Fruit fly (Drosophila melanogaster) whole organism, wandering third instar larva: Measurements from ENCODE around the gene RhoGEF64C.

Experiments used
- CG32264 ChIP-seq: fragments of 200-800 bp; sonication (Bioruptor generic); optimal IDR thresholded peaks from 2 replicates; lab custom pipeline; 2016; ENCODE audit warnings: missing biosample characterization, missing genetic modification characterization
- CG9705 ChIP-seq: fragments of 200-800 bp; sonication (Bioruptor generic); optimal IDR thresholded peaks from 2 replicates; lab custom pipeline; 2018; ENCODE audit warnings: missing biosample characterization, mild to moderate bottlenecking, missing genetic modification characterization
- CrebA ChIP-seq: fragments of 200-800 bp; sonication (Bioruptor generic); optimal IDR thresholded peaks from 2 replicates; lab custom pipeline; 2016; ENCODE audit warnings: missing biosample characterization, mild to moderate bottlenecking, missing genetic modification characterization, borderline replicate concordance
- Dfd ChIP-seq: fragments of >200 bp; optimal IDR thresholded peaks from 2 replicates; lab custom pipeline; 2017; ENCODE audit warnings: missing biosample characterization, missing genetic modification characterization
- Dif ChIP-seq: fragments of 200-275, 200-300 bp; sonication (Bioruptor generic); optimal IDR thresholded peaks from 2 replicates; lab custom pipeline; 2018; ENCODE audit warnings: missing biosample characterization, missing genetic modification characterization; ENCODE audit not compliant: partially characterized antibody
- GATAd ChIP-seq: sonication (Bioruptor generic); optimal IDR thresholded peaks from 2 replicates; lab custom pipeline; 2016; ENCODE audit warnings: missing biosample characterization, missing genetic modification characterization
- HLH106 ChIP-seq: fragments of 200-800 bp; optimal IDR thresholded peaks from 3 replicates; lab custom pipeline; 2019; ENCODE audit warnings: missing biosample characterization, mild to moderate bottlenecking, missing genetic modification characterization, moderate library complexity
- Hnf4 ChIP-seq: fragments of 200-800 bp; sonication (Bioruptor generic); optimal IDR thresholded peaks from 2 replicates; lab custom pipeline; 2016; ENCODE audit warnings: missing biosample characterization, mild to moderate bottlenecking, missing genetic modification characterization
- Hr78 ChIP-seq: fragments of >200 bp; optimal IDR thresholded peaks from 2 replicates; lab custom pipeline; 2017; ENCODE audit warnings: missing biosample characterization, missing genetic modification characterization
- Hr83 ChIP-seq: fragments of 200-300 bp; sonication (Bioruptor generic); optimal IDR thresholded peaks from 2 replicates; lab custom pipeline; 2016; ENCODE audit warnings: missing biosample characterization, mild to moderate bottlenecking, missing genetic modification characterization, moderate library complexity; ENCODE audit not compliant: poor library complexity, severe bottlenecking
- Jra ChIP-seq: sonication (Bioruptor generic); optimal IDR thresholded peaks from 2 replicates; lab custom pipeline; 2016; ENCODE audit warnings: missing biosample characterization, missing genetic modification characterization
- Mio ChIP-seq: sonication (Bioruptor generic); optimal IDR thresholded peaks from 2 replicates; lab custom pipeline; 2016; ENCODE audit warnings: missing biosample characterization, missing genetic modification characterization
- Myc ChIP-seq: fragments of >200 bp; optimal IDR thresholded peaks from 2 replicates; lab custom pipeline; 2017
- OdsH ChIP-seq: fragments of 200-800 bp; sonication (Bioruptor generic); optimal IDR thresholded peaks from 2 replicates; lab custom pipeline; 2016; ENCODE audit warnings: missing biosample characterization, mild to moderate bottlenecking, missing genetic modification characterization
- Rel ChIP-seq, 2 experiments: fragments of 200-800 bp; sonication (Bioruptor generic) in 1 of 2; optimal IDR thresholded peaks; 2 replicates in 1 of 2; 3 replicates in 1 of 2; lab custom pipeline; 2016 to 2019; ENCODE audit warnings: mild to moderate bottlenecking in 2 of 2, missing biosample characterization in 2 of 2, missing genetic modification characterization in 2 of 2, moderate library complexity in 1 of 2
- Sp1 ChIP-seq: fragments of 200-800 bp; sonication (Bioruptor generic); optimal IDR thresholded peaks from 3 replicates; lab custom pipeline; 2019; ENCODE audit warnings: missing biosample characterization, mild to moderate bottlenecking, missing genetic modification characterization, moderate library complexity
- Vsx2 ChIP-seq: fragments of 200-300, 225-300 bp; sonication (Bioruptor generic); optimal IDR thresholded peaks from 2 replicates; lab custom pipeline; 2018; ENCODE audit warnings: missing biosample characterization, missing genetic modification characterization; ENCODE audit not compliant: partially characterized antibody
- br ChIP-seq: fragments of 200-800 bp; sonication (Bioruptor generic); optimal IDR thresholded peaks from 2 replicates; lab custom pipeline; 2016; ENCODE audit warnings: missing biosample characterization, missing genetic modification characterization
- brk ChIP-seq: fragments of 200-800 bp; sonication (Bioruptor generic); optimal IDR thresholded peaks from 2 replicates; lab custom pipeline; 2016; ENCODE audit warnings: missing biosample characterization, mild to moderate bottlenecking, missing genetic modification characterization
- dmrt93B ChIP-seq: fragments of 200-800 bp; sonication (Bioruptor generic); optimal IDR thresholded peaks from 2 replicates; lab custom pipeline; 2018; ENCODE audit warnings: missing biosample characterization, mild to moderate bottlenecking, missing genetic modification characterization
- dsf ChIP-seq: sonication (Bioruptor generic); optimal IDR thresholded peaks from 2 replicates; lab custom pipeline; 2016; ENCODE audit warnings: missing biosample characterization, missing genetic modification characterization, borderline replicate concordance
- ey ChIP-seq: fragments of 200-800 bp; sonication (Bioruptor generic); optimal IDR thresholded peaks from 2 replicates; lab custom pipeline; 2016; ENCODE audit warnings: missing biosample characterization, missing genetic modification characterization
- foxo ChIP-seq, 2 experiments: fragments of 200-800 bp; sonication (Bioruptor generic); optimal IDR thresholded peaks; 2 replicates in 1 of 2; 3 replicates in 1 of 2; lab custom pipeline; 2016 to 2017; ENCODE audit warnings: missing biosample characterization in 2 of 2, missing genetic modification characterization in 2 of 2
- fru ChIP-seq: fragments of 200-800 bp; sonication (Bioruptor generic); optimal IDR thresholded peaks from 3 replicates; lab custom pipeline; 2016; ENCODE audit warnings: missing biosample characterization, mild to moderate bottlenecking, missing genetic modification characterization
- h ChIP-seq: fragments of 200-800 bp; sonication (Bioruptor generic); optimal IDR thresholded peaks from 3 replicates; lab custom pipeline; 2016; ENCODE audit warnings: missing biosample characterization, mild to moderate bottlenecking, missing genetic modification characterization
- jim ChIP-seq: fragments of 175-275, 200-325 bp; sonication (Bioruptor generic); optimal IDR thresholded peaks from 2 replicates; lab custom pipeline; 2016; ENCODE audit warnings: missing biosample characterization, mild to moderate bottlenecking, missing genetic modification characterization
- lola ChIP-seq: fragments of >200 bp; optimal IDR thresholded peaks from 2 replicates; lab custom pipeline; 2017; ENCODE audit warnings: missing biosample characterization, missing genetic modification characterization
- pan ChIP-seq: fragments of >200 bp; optimal IDR thresholded peaks from 2 replicates; lab custom pipeline; 2017
- psq ChIP-seq: fragments of 200-800 bp; sonication (Bioruptor generic); optimal IDR thresholded peaks from 3 replicates; lab custom pipeline; 2017; ENCODE audit warnings: missing biosample characterization, mild to moderate bottlenecking, missing genetic modification characterization, moderate library complexity
- rgr ChIP-seq: fragments of 200-800 bp; sonication (Bioruptor generic); optimal IDR thresholded peaks from 3 replicates; lab custom pipeline; 2016; ENCODE audit warnings: missing biosample characterization, mild to moderate bottlenecking, missing genetic modification characterization
- sage ChIP-seq: fragments of 200-800 bp; sonication (Bioruptor generic); optimal IDR thresholded peaks from 2 replicates; lab custom pipeline; 2016; ENCODE audit warnings: missing biosample characterization, mild to moderate bottlenecking, missing genetic modification characterization
- sv ChIP-seq: fragments of 200-800 bp; sonication (Bioruptor generic); optimal IDR thresholded peaks from 3 replicates; lab custom pipeline; 2016; ENCODE audit warnings: missing biosample characterization, missing genetic modification characterization
- tai ChIP-seq: sonication (Bioruptor generic); optimal IDR thresholded peaks from 2 replicates; lab custom pipeline; 2016; ENCODE audit warnings: missing biosample characterization, missing genetic modification characterization
- usp ChIP-seq: fragments of >200 bp; optimal IDR thresholded peaks from 2 replicates; lab custom pipeline; 2017; ENCODE audit warnings: missing biosample characterization, missing genetic modification characterization
- woc ChIP-seq: sonication (Bioruptor generic); optimal IDR thresholded peaks from 2 replicates; lab custom pipeline; 2016; ENCODE audit warnings: missing biosample characterization, mild to moderate bottlenecking, missing genetic modification characterization

The RhoGEF64C gene

dm6 chr3L:4690698-4691097, 1.9 kb upstream of the RhoGEF64C start (continued):
- no peak for TF ChIP-seq dmrt93B (GFP tag; lab: Kevin White, UChicago)
- TF ChIP-seq, all 38 proteins: peak for 11

dm6 chr3L:4691775-4692174, 808 bp upstream of the RhoGEF64C start:
- TF ChIP-seq HLH106 (tag; lab: Kevin White, UChicago) (no peak), foxo (GFP tag; optimal IDR thresholded peaks at IDR 0.05; lab: Kevin White, UChicago) (no peak), dmrt93B (GFP tag; lab: Kevin White, UChicago) (no peak), CrebA (GFP tag; lab: Kevin White, UChicago) (no peak), Dfd (no peak), Myc (no peak), CG9705 (GFP tag; lab: Kevin White, UChicago) (no peak), pan (lab: Kevin White, UChicago) (no peak), sage (GFP tag; lab: Kevin White, UChicago) (no peak), tai (no peak), psq (GFP tag; lab: Kevin White, UChicago) (no peak), Jra (GFP tag; lab: Kevin White, UChicago) (no peak), ey (no peak), jim (no peak)

DNA sequence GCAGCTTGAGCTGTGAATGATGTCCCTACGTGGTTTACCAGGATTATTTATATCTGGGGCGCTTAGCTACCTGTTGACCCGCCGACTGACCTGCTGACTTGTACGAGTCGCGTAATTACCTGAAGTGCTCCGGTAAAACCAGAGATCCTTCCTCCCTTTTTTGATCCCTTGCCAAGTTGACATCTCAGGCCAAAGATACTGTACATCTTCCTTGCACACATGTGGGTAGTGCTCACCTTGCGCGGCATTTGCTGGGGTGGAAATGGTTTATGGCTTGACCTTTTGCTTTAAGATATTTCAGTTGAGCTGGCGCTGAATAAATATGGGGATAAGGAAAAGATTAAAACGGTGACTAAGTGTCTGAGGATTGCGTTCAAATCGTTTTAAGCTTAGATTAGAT, 2.2 kb downstream of the RhoGEF64C start, which contains the start of gene CG15876:
Gene CG15876, minus strand, starts transcription at position 23 of the 400 bp plus-strand sequence.
- TF ChIP-seq Hr78 (no peak), woc (GFP tag; lab: Kevin White, UChicago) (no peak), jim (no peak), dsf (GFP tag; lab: Kevin White, UChicago) (no peak), dmrt93B (GFP tag; lab: Kevin White, UChicago) (no peak), GATAd (GFP tag; lab: Kevin White, UChicago) (no peak), ey (no peak), Hr83 (GFP tag; lab: Kevin White, UChicago) (no peak), h (GFP tag; lab: Kevin White, UChicago) (no peak), OdsH (GFP tag; lab: Kevin White, UChicago) (no peak)

DNA sequence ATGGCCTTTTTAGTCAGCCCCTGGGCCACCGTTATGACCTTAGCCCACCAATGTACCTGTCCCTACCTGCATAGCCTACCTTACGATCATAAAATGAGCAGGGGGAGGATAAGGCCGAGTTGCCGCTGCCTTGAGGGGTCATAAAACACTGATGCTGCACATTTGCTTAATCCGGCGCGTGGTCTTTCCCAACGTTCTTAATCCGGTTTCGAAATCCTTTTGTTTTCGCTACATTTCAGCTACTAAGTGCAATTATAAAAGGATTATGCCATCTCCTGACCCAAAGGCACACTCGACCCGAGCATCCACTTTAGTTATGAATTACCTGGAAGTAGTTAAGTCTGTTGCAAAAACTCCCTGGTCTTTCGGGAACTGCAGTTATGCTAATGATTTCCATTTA, 3.8 kb downstream of the RhoGEF64C start:
- TF ChIP-seq Vsx2 (GFP tag; lab: Kevin White, UChicago) (no peak), sage (GFP tag; lab: Kevin White, UChicago) (no peak), foxo (GFP tag; optimal IDR thresholded peaks at IDR 0.05; lab: Kevin White, UChicago) (no peak), CrebA (GFP tag; lab: Kevin White, UChicago) (no peak), CG32264 (GFP tag; lab: Kevin White, UChicago) (no peak), GATAd (GFP tag; lab: Kevin White, UChicago) (no peak)

- TF ChIP-seq Jra (GFP tag; lab: Kevin White, UChicago) (no peak), CrebA (GFP tag; lab: Kevin White, UChicago) (no peak), ey (no peak), sage (GFP tag; lab: Kevin White, UChicago) (no peak), pan (lab: Kevin White, UChicago) (no peak), rgr (GFP tag; lab: Kevin White, UChicago) (no peak), woc (GFP tag; lab: Kevin White, UChicago) (no peak)
These were observed 4.7 kb downstream of the RhoGEF64C start, which contains the start of gene CG13713 for dm6 chr3L:4697301-4697700. Gene CG13713 (plus strand): TSS chr3L:4697601.

DNA sequence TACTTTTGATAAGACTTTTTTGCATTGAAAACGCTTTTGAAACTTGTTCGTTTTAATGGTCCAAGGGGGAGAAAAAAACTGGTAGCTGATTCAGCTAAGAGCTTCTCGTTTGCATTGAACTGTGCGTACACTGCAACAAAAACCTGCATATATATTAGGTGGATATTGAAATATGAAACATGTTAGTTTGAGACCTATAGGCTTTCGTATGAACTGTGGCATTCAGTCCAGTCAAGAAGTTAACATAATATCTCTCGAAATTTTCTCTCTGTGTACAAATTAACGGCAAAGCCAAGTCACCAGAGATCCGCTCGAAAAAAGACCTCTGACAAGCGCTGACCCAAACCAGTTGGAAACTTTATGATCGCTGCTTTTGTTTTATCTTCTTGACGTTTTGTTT, 5.4 kb downstream of the RhoGEF64C start:
- TF ChIP-seq rgr (GFP tag; lab: Kevin White, UChicago) (peak; percentile 83), foxo (GFP tag; optimal IDR thresholded peaks at IDR 0.05; lab: Kevin White, UChicago) (peak in 1 of 2 experiments; percentile 77), psq (GFP tag; lab: Kevin White, UChicago) (peak; percentile 69), OdsH (GFP tag; lab: Kevin White, UChicago) (peak; percentile 85), Rel (GFP tag; optimal IDR thresholded peaks at IDR 0.05; lab: Kevin White, UChicago) (no peak), Rel (tag; optimal IDR thresholded peaks at IDR 0.05; lab: Kevin White, UChicago) (peak; percentile 18), brk (peak; percentile 48), dmrt93B (GFP tag; lab: Kevin White, UChicago) (peak; percentile 77), HLH106 (tag; lab: Kevin White, UChicago) (peak; percentile 82), CrebA (GFP tag; lab: Kevin White, UChicago) (no peak), CG9705 (GFP tag; lab: Kevin White, UChicago) (peak; percentile 82), Hnf4 (GFP tag; lab: Kevin White, UChicago) (peak; percentile 81), CG32264 (GFP tag; lab: Kevin White, UChicago) (peak; percentile 31), h (GFP tag; lab: Kevin White, UChicago) (peak; percentile 88), br (GFP tag; lab: Kevin White, UChicago) (peak; percentile 84), GATAd (GFP tag; lab: Kevin White, UChicago) (peak; percentile 53), woc (GFP tag; lab: Kevin White, UChicago) (peak; percentile 29), Mio (no peak), fru (GFP tag; lab: Kevin White, UChicago) (peak; percentile 86), Dif (GFP tag; lab: Kevin White, UChicago) (no peak), Sp1 (peak; percentile 77), sage (GFP tag; lab: Kevin White, UChicago) (peak; percentile 67), usp (GFP tag; lab: Kevin White, UChicago) (no peak), Hr83 (GFP tag; lab: Kevin White, UChicago) (peak; percentile 72), tai (peak; percentile 69), Hr78 (no peak), sv (GFP tag; lab: Kevin White, UChicago) (peak; percentile 59), ey (peak; percentile 84), lola (GFP tag; lab: Kevin White, UChicago) (no peak)
